Worm (Caenorhabditis elegans): Measurements from ENCODE around the gene hum-6.

Gene hum-6

DNA sequence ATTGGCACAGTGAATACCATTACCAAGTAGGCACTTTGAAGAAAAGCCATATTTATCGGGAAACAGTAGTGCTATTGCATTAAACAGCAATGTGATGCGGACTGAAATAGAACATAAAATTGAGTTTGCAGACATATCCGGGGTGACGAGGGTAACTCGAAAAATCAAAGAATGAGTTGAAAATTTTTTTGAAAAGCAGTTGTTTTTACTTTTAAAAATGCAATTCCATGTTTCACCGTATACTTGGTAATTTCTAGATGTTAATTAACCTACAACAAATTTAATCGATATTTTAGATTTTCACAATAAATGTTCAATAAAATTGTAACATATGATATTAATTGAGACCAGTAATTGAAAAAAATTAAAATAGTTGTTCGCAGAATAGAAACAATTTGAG is 28.6 kb upstream of the hum-6 start, which contains the start of gene AH9.4:
Gene AH9.4, minus strand, starts transcription at position 101 of the 400 bp plus-strand sequence.
- no peak for TF ChIP-seq T07F8.4 (tag; optimal IDR thresholded peaks at IDR 0.05)
- TF ChIP-seq attf-6 (GFP tag; IDR thresholded peaks at IDR 0.05) = no peak
- no peak for TF ChIP-seq cebp-2 (GFP tag; IDR thresholded peaks at IDR 0.05)
- TF ChIP-seq athp-1 (tag; optimal IDR thresholded peaks at IDR 0.05) = no peak
- no peak for TF ChIP-seq attf-5 (GFP tag; optimal IDR thresholded peaks at IDR 0.05)
- no peak for TF ChIP-seq unc-130 (GFP tag; optimal IDR thresholded peaks at IDR 0.05)
- TF ChIP-seq ztf-6 (GFP tag; IDR thresholded peaks at IDR 0.05) = no peak
- TF ChIP-seq B0035.1 (tag; optimal IDR thresholded peaks at IDR 0.05) = no peak
- no peak for TF ChIP-seq gei-17 (GFP tag; optimal IDR thresholded peaks at IDR 0.05)
- TF ChIP-seq lir-1 (GFP tag; conservative IDR thresholded peaks at IDR 0.05) = no peak
- TF ChIP-seq tbx-9 (tag; optimal IDR thresholded peaks at IDR 0.05; ENCODE audit: borderline replicate concordance) = no peak
- no peak for TF ChIP-seq F52B5.7 (tag; optimal IDR thresholded peaks at IDR 0.05)
- no peak for TF ChIP-seq somi-1 (GFP tag; optimal IDR thresholded peaks at IDR 0.05)
- no peak for TF ChIP-seq ama-1 (optimal IDR thresholded peaks at IDR 0.05)
- TF ChIP-seq ama-1 (GFP tag; optimal IDR thresholded peaks at IDR 0.05) = no peak
- TF ChIP-seq madf-8 (GFP tag; conservative IDR thresholded peaks at IDR 0.05) = no peak
- no peak for TF ChIP-seq nhr-27 (tag; optimal IDR thresholded peaks at IDR 0.05)
- no peak for TF ChIP-seq F23B12.7 (tag; optimal IDR thresholded peaks at IDR 0.05; ENCODE audit: insufficient read depth)
- no peak for TF ChIP-seq madf-10 (tag; optimal IDR thresholded peaks at IDR 0.05)
- no peak for TF ChIP-seq unc-62 (GFP tag; optimal IDR thresholded peaks at IDR 0.05)

DNA sequence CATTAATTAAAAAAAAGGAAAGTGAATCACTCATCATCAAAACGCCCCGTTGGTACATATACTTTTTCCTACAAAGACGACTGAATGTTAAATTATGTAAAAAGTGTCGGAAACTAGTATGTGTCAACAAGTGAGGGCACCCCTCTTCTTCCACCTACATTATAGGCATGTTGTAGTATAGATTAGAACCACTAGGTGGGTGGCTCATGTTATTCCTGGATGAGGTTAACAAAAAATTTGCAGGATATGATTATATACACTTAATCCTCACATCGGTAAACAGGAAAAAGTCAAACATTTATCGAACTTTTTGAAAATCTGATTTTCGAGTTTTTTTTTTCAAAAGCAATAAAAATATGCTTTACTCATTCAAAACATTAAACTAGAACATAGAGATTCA is 26.9 kb upstream of the hum-6 start:
- no peak for TF ChIP-seq attf-6 (GFP tag; IDR thresholded peaks at IDR 0.05)
- no peak for TF ChIP-seq aptf-2 (GFP tag; conservative IDR thresholded peaks at IDR 0.05)
- no peak for TF ChIP-seq hmg-1.2 (GFP tag; IDR thresholded peaks at IDR 0.05)
- no peak for TF ChIP-seq lsl-1 (GFP tag; optimal IDR thresholded peaks at IDR 0.05)
- TF ChIP-seq ztf-26 (tag; optimal IDR thresholded peaks at IDR 0.05) = no peak
- no peak for TF ChIP-seq ama-1 (optimal IDR thresholded peaks at IDR 0.05)
- no peak for TF ChIP-seq ama-1 (GFP tag; optimal IDR thresholded peaks at IDR 0.05)
- TF ChIP-seq ceh-27 (GFP tag; optimal IDR thresholded peaks at IDR 0.05) = no peak
- no peak for TF ChIP-seq madf-8 (GFP tag; conservative IDR thresholded peaks at IDR 0.05)
- no peak for TF ChIP-seq C17E4.6 (GFP tag; IDR thresholded peaks at IDR 0.05)
- TF ChIP-seq unc-62 (GFP tag; optimal IDR thresholded peaks at IDR 0.05) = no peak
- no peak for TF ChIP-seq Y53F4B.3 (GFP tag; IDR thresholded peaks at IDR 0.05)
- no peak for TF ChIP-seq tlf-1 (GFP tag; optimal IDR thresholded peaks at IDR 0.05)
- TF ChIP-seq pha-4 (tag; optimal IDR thresholded peaks at IDR 0.05) = no peak
- no peak for TF ChIP-seq madf-6 (GFP tag; IDR thresholded peaks at IDR 0.05)
- TF ChIP-seq rec-8 (tag; optimal IDR thresholded peaks at IDR 0.05) = no peak
- TF ChIP-seq Y67H2A.10 (GFP tag; conservative IDR thresholded peaks at IDR 0.05) = no peak
- TF ChIP-seq F49E8.2 (tag; optimal IDR thresholded peaks at IDR 0.05; ENCODE audit: insufficient read depth) = no peak
- TF ChIP-seq Y56A3A.18 (GFP tag; IDR thresholded peaks at IDR 0.05) = no peak
- no peak for TF ChIP-seq ceh-79 (tag; optimal IDR thresholded peaks at IDR 0.05)
- no peak for TF ChIP-seq let-526 (GFP tag; IDR thresholded peaks at IDR 0.05)

DNA sequence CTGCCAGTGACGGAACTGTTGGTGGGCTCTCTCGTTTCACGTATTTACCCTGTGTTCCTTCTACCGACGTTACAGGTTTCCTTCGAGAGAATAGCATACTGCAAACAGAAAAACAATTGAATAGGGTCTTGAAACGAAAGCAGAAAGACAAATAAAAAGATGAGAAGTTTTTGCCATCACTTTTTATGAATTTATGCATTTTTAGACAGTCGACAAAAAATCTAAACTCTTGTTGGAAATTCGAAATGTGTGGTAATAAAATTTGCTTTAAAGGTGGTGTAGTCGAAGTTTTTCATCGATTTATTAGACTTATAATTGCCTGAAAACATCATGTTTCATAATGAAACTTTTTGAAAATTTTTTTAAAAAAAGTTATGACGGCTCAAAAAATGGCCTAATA is 15.8 kb upstream of the hum-6 start, which contains the start of gene sav-1:
Gene sav-1, minus strand, starts transcription at position 101 of the 400 bp plus-strand sequence.
- TF ChIP-seq lsy-27 (tag; optimal IDR thresholded peaks at IDR 0.05; ENCODE audit: borderline replicate concordance, insufficient read depth) (no peak), ceh-40 (GFP tag; IDR thresholded peaks at IDR 0.05) (no peak), ceh-91 (GFP tag; IDR thresholded peaks at IDR 0.05) (no peak)
